Fruit fly (Drosophila melanogaster) whole organism, adult: ENCODE data around the gene CG5254.

ENCODE experiments used
- CG1620 ChIP-seq: fragments of 200-800 bp; sonication (Bioruptor generic); optimal IDR thresholded peaks from 2 replicates; lab custom pipeline; 2016; ENCODE audit warnings: missing biosample characterization, missing genetic modification characterization
- CG7101 ChIP-seq: fragments of 200-800 bp; sonication (Bioruptor generic); optimal IDR thresholded peaks from 2 replicates; lab custom pipeline; 2018; ENCODE audit warnings: missing biosample characterization, mild to moderate bottlenecking, missing genetic modification characterization, moderate library complexity
- Crg-1 ChIP-seq: fragments of 200-800 bp; sonication (Bioruptor generic); optimal IDR thresholded peaks from 2 replicates; lab custom pipeline; 2016; ENCODE audit warnings: missing biosample characterization, missing genetic modification characterization
- cic ChIP-seq: fragments of 200-800 bp; sonication (Bioruptor generic); optimal IDR thresholded peaks from 2 replicates; lab custom pipeline; 2017; ENCODE audit warnings: missing biosample characterization, mild to moderate bottlenecking, missing genetic modification characterization, moderate library complexity
- cnc ChIP-seq, 2 experiments: fragments of >200 bp; optimal IDR thresholded peaks; 2 replicates each; lab custom pipeline; 2017
- kay ChIP-seq: fragments of 200-800 bp; sonication (Bioruptor generic); peaks from one replicate; lab custom pipeline; 2016; ENCODE audit warnings: missing biosample characterization, missing genetic modification characterization, borderline replicate concordance
- ovo ChIP-seq: fragments of 200-800 bp; sonication (Bioruptor generic); optimal IDR thresholded peaks from 2 replicates; lab custom pipeline; 2016; ENCODE audit warnings: missing biosample characterization, missing genetic modification characterization

- TF ChIP-seq ovo (no peak), CG1620 (no peak), cic (GFP tag; lab: Kevin White, UChicago) (no peak), kay (GFP tag; lab: Kevin White, UChicago) (no peak), Crg-1 (no peak), CG7101 (no peak), cnc (optimal IDR thresholded peaks at IDR 0.05; lab: Kevin White, UChicago) (no peak)
These were observed 32.3 kb upstream of the CG5254 start for dm6 chrX:717893-718292.
